Worm (Caenorhabditis elegans) whole organism, L4 larva: Measurements from ENCODE around the gene elo-3.
A peak's percentile ranks its signal among the peaks of the same experiment; 100 is the strongest.

Experiments
- F10B5.3 ChIP-seq: sonication (generic microtip); optimal IDR thresholded peaks from 2 replicates; lab custom pipeline; 2016; ENCODE audit warnings: mild to moderate bottlenecking, missing genetic modification characterization, missing compliant biosample characterization
- F44E2.7 ChIP-seq: fragments of 200-800 bp; sonication (Bioruptor generic); IDR thresholded peaks from 2 replicates; pipeline ENCODE4 v2.1.2; 2022; ENCODE audit warnings: missing genetic modification characterization, missing compliant biosample characterization
- T20F7.1 ChIP-seq: fragments of 200-800 bp; sonication (Bioruptor generic); optimal IDR thresholded peaks from 2 replicates; lab custom pipeline; 2018; ENCODE audit warnings: mild to moderate bottlenecking, missing genetic modification characterization, missing compliant biosample characterization
- T26A8.4 ChIP-seq: fragments of 200-800 bp; sonication (Bioruptor generic); IDR thresholded peaks from 2 replicates; pipeline ENCODE4 v1.3.6; 2022; ENCODE audit warnings: missing genetic modification characterization, missing compliant biosample characterization
- Y48G9A.11 ChIP-seq: fragments of 200-800 bp; sonication (Bioruptor generic); IDR thresholded peaks from 2 replicates; pipeline ENCODE4 v1.3.6; 2022; ENCODE audit warnings: missing genetic modification reagents, missing genetic modification characterization, missing compliant biosample characterization
- Y5F2A.4 ChIP-seq: fragments of 200-800 bp; sonication (Bioruptor generic); optimal IDR thresholded peaks from 2 replicates; lab custom pipeline; 2018; ENCODE audit warnings: mild to moderate bottlenecking, missing genetic modification characterization, missing compliant biosample characterization
- aha-1 ChIP-seq: fragments of 150-350 bp; peaks from one replicate; lab custom pipeline; 2014; ENCODE audit warnings: missing biosample characterization, missing genetic modification characterization
- ama-1 ChIP-seq: fragments of 150-350 bp; optimal IDR thresholded peaks from 2 replicates; lab custom pipeline; 2014; ENCODE audit warnings: inconsistent platforms, mixed read lengths
- ceh-28 ChIP-seq: fragments of 150-350 bp; optimal IDR thresholded peaks from 2 replicates; lab custom pipeline; 2014; ENCODE audit warnings: missing biosample characterization, missing genetic modification reagents, missing genetic modification characterization
- ceh-62 ChIP-seq: sonication (generic microtip); optimal IDR thresholded peaks from 2 replicates; lab custom pipeline; 2017; ENCODE audit warnings: missing biosample characterization, missing genetic modification characterization
- cey-2 ChIP-seq: sonication (generic microtip); optimal IDR thresholded peaks from 3 replicates; lab custom pipeline; 2017; ENCODE audit warnings: missing genetic modification characterization, mild to moderate bottlenecking, missing compliant biosample characterization, antibody characterized with exemption, borderline replicate concordance; ENCODE audit not compliant: insufficient read depth
- daf-16 ChIP-seq, 3 experiments: sonication (generic microtip); optimal IDR thresholded peaks; 2 replicates each; lab custom pipeline; 2016 to 2017; ENCODE audit warnings: missing genetic modification characterization in 3 of 3, missing genetic modification reagents in 3 of 3, mild to moderate bottlenecking in 2 of 3, missing compliant biosample characterization in 2 of 3, missing biosample characterization in 1 of 3, moderate library complexity in 1 of 3
- dmd-6 ChIP-seq: fragments of 200-800 bp; sonication (Bioruptor generic); IDR thresholded peaks from 2 replicates; pipeline ENCODE4 v1.3.6; 2022; ENCODE audit warnings: missing genetic modification reagents, missing genetic modification characterization, missing compliant biosample characterization
- dmd-8 ChIP-seq: fragments of 200-800 bp; sonication (Bioruptor generic); IDR thresholded peaks from 2 replicates; pipeline ENCODE4 v1.3.6; 2022; ENCODE audit warnings: missing genetic modification characterization, missing compliant biosample characterization
- dve-1 ChIP-seq: sonication (generic microtip); optimal IDR thresholded peaks from 2 replicates; lab custom pipeline; 2017; ENCODE audit warnings: antibody characterized with exemption, mild to moderate bottlenecking, missing genetic modification characterization, missing compliant biosample characterization; ENCODE audit not compliant: insufficient read depth
- egl-43 ChIP-seq: fragments of 200-800 bp; sonication (Bioruptor generic); IDR thresholded peaks from 2 replicates; pipeline ENCODE4 v1.3.6; 2022; ENCODE audit warnings: missing genetic modification reagents, missing genetic modification characterization, missing compliant biosample characterization
- gei-8 ChIP-seq: fragments of 200-800 bp; sonication (Bioruptor generic); optimal IDR thresholded peaks from 2 replicates; lab custom pipeline; 2018; ENCODE audit warnings: mild to moderate bottlenecking, missing genetic modification characterization, missing compliant biosample characterization
- hlh-11 ChIP-seq: fragments of 200-800 bp; sonication (Bioruptor generic); optimal IDR thresholded peaks from 2 replicates; lab custom pipeline; 2018; ENCODE audit warnings: mild to moderate bottlenecking, missing genetic modification characterization, missing compliant biosample characterization
- hlh-30 ChIP-seq: sonication (generic microtip); optimal IDR thresholded peaks from 2 replicates; lab custom pipeline; 2017; ENCODE audit warnings: antibody characterized with exemption, mild to moderate bottlenecking, missing genetic modification characterization, missing compliant biosample characterization; ENCODE audit not compliant: insufficient read depth
- jun-1 ChIP-seq: fragments of 150-350 bp; optimal IDR thresholded peaks from 2 replicates; lab custom pipeline; 2014; ENCODE audit warnings: missing biosample characterization, missing genetic modification reagents, missing genetic modification characterization
- lin-15B ChIP-seq: fragments of 150-350 bp; sonication (generic microtip); optimal IDR thresholded peaks from 3 replicates; lab custom pipeline; 2014; ENCODE audit warnings: missing biosample characterization, missing genetic modification characterization
- lin-38 ChIP-seq: fragments of 200-800 bp; sonication (Bioruptor generic); IDR thresholded peaks from 2 replicates; pipeline ENCODE4 v1.3.6; 2022; ENCODE audit warnings: missing genetic modification reagents, missing genetic modification characterization, missing compliant biosample characterization
- lin-39 ChIP-seq: fragments of 150-350 bp; optimal IDR thresholded peaks from 2 replicates; lab custom pipeline; 2014; ENCODE audit warnings: missing biosample characterization, missing genetic modification reagents, missing genetic modification characterization
- lsy-2 ChIP-seq, 2 experiments: fragments of 150-350 bp in 1 of 2; sonication (generic microtip) in 1 of 2; optimal IDR thresholded peaks; 2 replicates each; lab custom pipeline; 2014 to 2017; ENCODE audit warnings: missing biosample characterization in 2 of 2, missing genetic modification characterization in 2 of 2
- madf-5 ChIP-seq, 2 experiments: fragments of 200-800 bp; sonication (Bioruptor generic); IDR thresholded peaks; 2 replicates each; pipeline ENCODE4 v1.3.6; 2022; ENCODE audit warnings: missing compliant biosample characterization in 2 of 2, missing genetic modification characterization in 2 of 2
- mdl-1 ChIP-seq, 2 experiments: fragments of 150-350 bp in 1 of 2; sonication (generic microtip) in 1 of 2; optimal IDR thresholded peaks; 2 replicates each; lab custom pipeline; 2014 to 2017; ENCODE audit warnings: missing biosample characterization in 2 of 2, missing genetic modification characterization in 2 of 2
- mxl-3 ChIP-seq: fragments of 200-800 bp; sonication (Bioruptor generic); optimal IDR thresholded peaks from 2 replicates; lab custom pipeline; 2018; ENCODE audit warnings: mild to moderate bottlenecking, missing genetic modification characterization, missing compliant biosample characterization
- nhr-10 ChIP-seq: fragments of 150-350 bp; optimal IDR thresholded peaks from 2 replicates; lab custom pipeline; 2014; ENCODE audit warnings: missing biosample characterization, missing genetic modification characterization
- nhr-111 ChIP-seq: fragments of 200-800 bp; sonication (Bioruptor generic); optimal IDR thresholded peaks from 2 replicates; lab custom pipeline; 2018; ENCODE audit warnings: mild to moderate bottlenecking, missing genetic modification characterization, missing compliant biosample characterization
- nhr-237 ChIP-seq: sonication (generic microtip); optimal IDR thresholded peaks from 2 replicates; lab custom pipeline; 2017; ENCODE audit warnings: missing biosample characterization, missing genetic modification characterization
- nhr-28 ChIP-seq: fragments of 150-350 bp; optimal IDR thresholded peaks from 2 replicates; lab custom pipeline; 2014; ENCODE audit warnings: missing biosample characterization, missing genetic modification characterization
- nhr-41 ChIP-seq: fragments of 200-800 bp; sonication (Bioruptor generic); IDR thresholded peaks from 2 replicates; pipeline ENCODE4 v1.3.6; 2022; ENCODE audit warnings: missing genetic modification reagents, missing genetic modification characterization, missing compliant biosample characterization
- nhr-48 ChIP-seq: sonication (generic microtip); optimal IDR thresholded peaks from 2 replicates; lab custom pipeline; 2016; ENCODE audit warnings: mild to moderate bottlenecking, missing genetic modification characterization, missing compliant biosample characterization
- nhr-6 ChIP-seq: fragments of 150-350 bp; optimal IDR thresholded peaks from 2 replicates; lab custom pipeline; 2014; ENCODE audit warnings: missing biosample characterization, missing genetic modification characterization
- nhr-77 ChIP-seq: fragments of 150-350 bp; optimal IDR thresholded peaks from 2 replicates; lab custom pipeline; 2014; ENCODE audit warnings: missing biosample characterization, missing genetic modification characterization
- pha-4 ChIP-seq, 2 experiments: fragments of 150-350 bp in 1 of 2; fragments of 200-800 bp in 1 of 2; sonication (Bioruptor generic) in 1 of 2; IDR thresholded peaks in 1 of 2; optimal IDR thresholded peaks in 1 of 2; 2 replicates each; pipeline versions ENCODE4 v1.3.6 to Lab custom; 2014 to 2022; ENCODE audit warnings: missing genetic modification characterization in 2 of 2, missing genetic modification reagents in 2 of 2, missing biosample characterization in 1 of 2, missing compliant biosample characterization in 1 of 2
- pqm-1 ChIP-seq: sonication (generic microtip); optimal IDR thresholded peaks from 2 replicates; lab custom pipeline; 2017; ENCODE audit warnings: missing biosample characterization, missing genetic modification characterization
- sdz-12 ChIP-seq: fragments of 200-800 bp; sonication (Bioruptor generic); optimal IDR thresholded peaks from 2 replicates; lab custom pipeline; 2018; ENCODE audit warnings: mild to moderate bottlenecking, missing genetic modification characterization, missing compliant biosample characterization
- snpc-1.2 ChIP-seq: fragments of 200-800 bp; sonication (Bioruptor generic); IDR thresholded peaks from 2 replicates; pipeline ENCODE4 v1.3.6; 2022; ENCODE audit warnings: missing genetic modification reagents, missing genetic modification characterization, missing compliant biosample characterization
- spr-1 ChIP-seq: sonication (generic microtip); optimal IDR thresholded peaks from 2 replicates; lab custom pipeline; 2016; ENCODE audit warnings: mild to moderate bottlenecking, missing genetic modification characterization, missing compliant biosample characterization
- tag-97 ChIP-seq: fragments of 200-800 bp; sonication (Bioruptor generic); IDR thresholded peaks from 2 replicates; pipeline ENCODE4 v1.3.6; 2022; ENCODE audit warnings: missing genetic modification characterization, missing compliant biosample characterization
- unc-39 ChIP-seq: sonication (generic microtip); optimal IDR thresholded peaks from 2 replicates; lab custom pipeline; 2017; ENCODE audit warnings: missing biosample characterization, missing genetic modification characterization
- unc-62 ChIP-seq, 3 experiments: fragments of 150-350 bp in 1 of 3; sonication (generic microtip); optimal IDR thresholded peaks in 2 of 3; peaks in 1 of 3; 1 replicate in 1 of 3; 2 replicates in 2 of 3; lab custom pipeline; 2014 to 2017; ENCODE audit warnings: missing biosample characterization in 3 of 3, missing genetic modification characterization in 3 of 3, missing genetic modification reagents in 3 of 3, missing genotype in 1 of 3
- zip-2 ChIP-seq: fragments of 150-350 bp; optimal IDR thresholded peaks from 2 replicates; lab custom pipeline; 2014; ENCODE audit warnings: missing biosample characterization, missing genetic modification characterization

Gene elo-3

DNA sequence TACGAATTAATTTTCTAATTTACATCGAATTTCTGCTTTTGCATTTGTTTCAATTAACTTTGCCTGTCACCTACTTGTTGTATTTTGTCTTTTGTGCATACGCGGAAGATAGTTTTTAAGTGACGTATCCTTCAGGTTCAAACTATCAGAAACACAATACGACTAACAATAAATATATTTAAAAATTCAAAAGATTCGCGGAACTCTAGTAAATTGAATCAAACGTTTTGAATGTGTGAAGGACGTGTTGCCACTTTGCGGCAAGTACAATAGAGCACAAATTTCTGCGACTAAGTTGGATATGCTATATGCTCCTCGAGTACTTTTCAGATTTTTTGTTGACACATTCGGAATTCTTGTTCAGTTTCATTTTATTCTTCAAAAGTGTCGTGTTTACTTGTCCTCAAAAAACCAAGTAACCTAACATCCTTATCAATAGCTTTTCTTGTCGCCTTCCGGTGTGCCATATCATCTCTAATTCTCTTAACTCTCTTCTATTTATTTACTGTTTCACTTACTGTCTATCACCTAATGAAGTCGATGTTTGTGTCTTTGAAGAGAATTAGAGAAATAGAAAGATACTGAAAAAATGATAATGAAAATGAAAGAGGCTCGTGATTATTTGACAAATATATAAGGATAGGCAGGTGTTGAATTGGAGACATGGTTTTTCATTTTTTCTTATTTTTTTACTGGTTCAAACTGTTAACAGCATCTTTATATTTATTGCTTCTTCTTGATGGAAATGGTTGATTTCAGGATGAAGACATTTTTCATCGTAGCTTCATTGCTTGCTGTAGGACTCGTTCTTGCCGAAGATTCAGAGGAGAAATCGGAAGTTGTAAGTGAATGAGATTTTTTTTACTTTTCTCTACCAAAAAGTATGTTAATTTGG, 48.7 kb upstream of the elo-3 start, which contains the start of gene srlf-7 (continued):
- peak; percentile 12 for TF ChIP-seq nhr-6 (tag; lab: Kevin White, UChicago)

DNA sequence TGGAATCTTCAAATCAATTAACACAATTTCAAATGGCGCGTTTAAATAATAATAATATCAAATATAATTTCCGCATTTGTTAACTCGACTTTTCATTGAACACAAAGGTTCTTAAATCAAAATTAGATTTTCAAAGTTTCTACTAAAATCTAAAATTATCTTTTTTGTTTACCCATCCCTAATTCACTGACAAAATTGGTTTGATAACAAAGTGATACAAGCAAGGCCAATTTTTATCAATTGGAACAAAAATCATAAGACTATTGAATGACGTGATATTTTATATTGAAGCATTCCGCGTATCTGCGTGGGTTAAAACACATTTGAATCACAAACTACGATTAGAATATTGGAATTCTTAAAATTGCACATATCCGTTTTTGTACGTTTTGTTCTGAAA, 47.1 kb upstream of the elo-3 start:
- TF ChIP-seq dve-1 (tag; lab: Kevin White, UChicago) (peak; percentile 89), unc-62 (GFP tag; optimal IDR thresholded peaks at IDR 0.05 in 1 of 2; lab: Kevin White, UChicago) (peak in 1 of 2 experiments; percentile 28), unc-62 (tag; optimal IDR thresholded peaks at IDR 0.05; lab: Kevin White, UChicago) (no peak), jun-1 (tag; lab: Kevin White, UChicago) (no peak), aha-1 (tag; lab: Kevin White, UChicago) (peak; percentile 80), cey-2 (tag; lab: Kevin White, UChicago) (no peak), lin-38 (GFP tag; lab: Robert Waterston, UW) (no peak), nhr-237 (no peak), nhr-48 (tag; lab: Kevin White, UChicago) (peak; percentile 72), nhr-77 (tag; lab: Kevin White, UChicago) (peak; percentile 91), T20F7.1 (GFP tag; lab: Kevin White, UChicago) (peak; percentile 63), nhr-28 (tag; lab: Kevin White, UChicago) (peak; percentile 95), F10B5.3 (tag; lab: Kevin White, UChicago) (no peak), F44E2.7 (no peak), dmd-6 (GFP tag; lab: Robert Waterston, UW) (peak; percentile 89), hlh-11 (peak; percentile 81), unc-39 (tag; lab: Kevin White, UChicago) (no peak), mdl-1 (tag; optimal IDR thresholded peaks at IDR 0.05; lab: Kevin White, UChicago) (peak in 1 of 2 experiments; percentile 20), T26A8.4 (GFP tag; lab: Robert Waterston, UW) (no peak), hlh-30 (tag; lab: Kevin White, UChicago) (peak; percentile 67), zip-2 (tag; lab: Kevin White, UChicago) (no peak), daf-16 (GFP tag; optimal IDR thresholded peaks at IDR 0.05; lab: Kevin White, UChicago) (peak in 1 of 2 experiments; percentile 36), daf-16 (tag; optimal IDR thresholded peaks at IDR 0.05; lab: Kevin White, UChicago) (peak; percentile 91), sdz-12 (no peak), mxl-3 (GFP tag; lab: Kevin White, UChicago) (no peak), ceh-28 (no peak), pqm-1 (tag; lab: Kevin White, UChicago) (peak; percentile 93), ama-1 (lab: Kevin White, UChicago) (no peak), Y48G9A.11 (no peak), pha-4 (GFP tag; IDR thresholded peaks at IDR 0.05; lab: Robert Waterston, UW) (no peak), pha-4 (tag; optimal IDR thresholded peaks at IDR 0.05; lab: Kevin White, UChicago) (no peak), nhr-10 (tag; lab: Kevin White, UChicago) (peak; percentile 10), nhr-41 (GFP tag; lab: Robert Waterston, UW) (no peak), nhr-111 (GFP tag; lab: Kevin White, UChicago) (no peak), dmd-8 (no peak)

DNA sequence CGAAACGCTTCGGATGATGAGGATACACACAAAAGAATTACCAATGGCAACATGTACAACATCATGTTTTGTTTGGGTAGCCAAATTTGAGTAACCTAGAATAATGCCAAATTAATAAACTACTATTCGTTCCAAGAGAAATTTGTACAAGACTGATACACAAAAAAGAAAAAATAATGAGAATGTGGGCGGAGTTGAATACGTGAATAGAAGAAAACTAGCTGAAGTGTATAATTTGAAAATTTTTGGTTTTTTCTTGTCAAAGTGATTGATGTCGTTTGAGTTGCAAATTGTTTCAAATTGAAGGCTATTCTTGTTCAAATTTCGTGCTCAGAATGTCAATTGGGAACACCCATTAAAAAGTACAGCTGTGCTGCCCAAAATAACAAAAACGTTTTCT, 45.8 kb upstream of the elo-3 start, which contains the start of gene R13A1.5:
R13A1.5 (minus strand) TSS at position 101 of the 400 bp plus-strand sequence.
- TF ChIP-seq lin-39 (tag; lab: Kevin White, UChicago) (no peak), lsy-2 (tag; optimal IDR thresholded peaks at IDR 0.05; lab: Kevin White, UChicago) (no peak), hlh-30 (tag; lab: Kevin White, UChicago) (no peak), nhr-111 (GFP tag; lab: Kevin White, UChicago) (no peak), madf-5 (GFP tag; IDR thresholded peaks at IDR 0.05; lab: Robert Waterston, UW) (no peak), mxl-3 (GFP tag; lab: Kevin White, UChicago) (no peak), dve-1 (tag; lab: Kevin White, UChicago) (no peak), spr-1 (tag; lab: Kevin White, UChicago) (no peak), snpc-1.2 (GFP tag; lab: Robert Waterston, UW) (no peak), tag-97 (GFP tag; lab: Robert Waterston, UW) (no peak), lin-15B (tag; lab: Kevin White, UChicago) (no peak), unc-39 (tag; lab: Kevin White, UChicago) (no peak), Y5F2A.4 (GFP tag; lab: Kevin White, UChicago) (no peak), egl-43 (no peak), gei-8 (no peak), pha-4 (GFP tag; IDR thresholded peaks at IDR 0.05; lab: Robert Waterston, UW) (no peak), pha-4 (tag; optimal IDR thresholded peaks at IDR 0.05; lab: Kevin White, UChicago) (no peak), ceh-62 (tag; lab: Kevin White, UChicago) (no peak), dmd-6 (GFP tag; lab: Robert Waterston, UW) (no peak)
